Fruit fly (Drosophila melanogaster) whole organism, embryonic: ENCODE measurements around the gene Est-Q.

Experiments
- C15 ChIP-seq: fragments of 200-800 bp; sonication (Bioruptor generic); IDR thresholded peaks from 3 replicates; pipeline ENCODE4 v1.3.6; 2022; ENCODE audit warnings: missing biosample characterization, missing genetic modification characterization
- CG10959 ChIP-seq: fragments of 200-800 bp; sonication (Bioruptor generic); IDR thresholded peaks from 2 replicates; pipeline ENCODE4 v1.3.6; 2022; ENCODE audit warnings: missing biosample characterization, missing genetic modification characterization
- CG11504 ChIP-seq: fragments of 200-800 bp; sonication (Bioruptor generic); optimal IDR thresholded peaks from 3 replicates; lab custom pipeline; 2019; ENCODE audit warnings: missing biosample characterization, mild to moderate bottlenecking, missing genetic modification characterization, moderate library complexity
- CG13624 ChIP-seq: fragments of 200-800 bp; sonication (Bioruptor generic); optimal IDR thresholded peaks from 2 replicates; lab custom pipeline; 2016; ENCODE audit warnings: missing biosample characterization, missing genetic modification characterization
- CG14667 ChIP-seq: fragments of 200-800 bp; sonication (Bioruptor generic); IDR thresholded peaks from 2 replicates; pipeline ENCODE4 v1.3.6; 2022; ENCODE audit warnings: missing biosample characterization, missing genetic modification characterization
- CG18011 ChIP-seq: fragments of 200-800 bp; sonication (Bioruptor generic); optimal IDR thresholded peaks from 2 replicates; lab custom pipeline; 2017; ENCODE audit warnings: missing biosample characterization, missing genetic modification characterization, mild to moderate bottlenecking, moderate library complexity, missing genotype
- CG2129 ChIP-seq: fragments of 200-800 bp; sonication (Bioruptor generic); IDR thresholded peaks from 2 replicates; pipeline ENCODE4 v1.3.6; 2022; ENCODE audit warnings: missing biosample characterization, missing genetic modification characterization; ENCODE audit not compliant: partially characterized antibody
- CG2889 ChIP-seq: fragments of 200-800 bp; sonication (Bioruptor generic); IDR thresholded peaks from 3 replicates; pipeline ENCODE4 v1.3.6; 2022; ENCODE audit warnings: missing biosample characterization, missing genetic modification characterization
- CG31365 ChIP-seq: fragments of 200-800 bp; sonication (Bioruptor generic); optimal IDR thresholded peaks from 2 replicates; lab custom pipeline; 2018; ENCODE audit warnings: missing biosample characterization, mild to moderate bottlenecking, missing genetic modification characterization
- CG6813 ChIP-seq: fragments of 200-800 bp; sonication (Bioruptor generic); optimal IDR thresholded peaks from 2 replicates; lab custom pipeline; 2017; ENCODE audit warnings: missing biosample characterization, missing genetic modification characterization, mild to moderate bottlenecking, moderate library complexity, missing genetic modification reagents
- CG7372 ChIP-seq: fragments of 200-800 bp; sonication (Bioruptor generic); IDR thresholded peaks from 2 replicates; pipeline ENCODE4 v1.3.6; 2022; ENCODE audit warnings: missing biosample characterization, missing genetic modification characterization
- Deaf1 ChIP-seq: fragments of 200-800 bp; optimal IDR thresholded peaks from 3 replicates; lab custom pipeline; 2019; ENCODE audit warnings: missing biosample characterization, mild to moderate bottlenecking, missing genetic modification characterization, moderate library complexity
- Gug ChIP-seq: fragments of 200-800 bp; sonication (Bioruptor generic); IDR thresholded peaks from 4 replicates; pipeline ENCODE4 v1.3.6; 2022; ENCODE audit warnings: missing biosample characterization, missing genetic modification characterization
- HLH54F ChIP-seq: fragments of 200-800 bp; sonication (Bioruptor generic); optimal IDR thresholded peaks from 3 replicates; lab custom pipeline; 2016; ENCODE audit warnings: missing biosample characterization, missing genetic modification characterization
- Hr3 ChIP-seq: fragments of 200-800 bp; sonication (Bioruptor generic); optimal IDR thresholded peaks from 3 replicates; lab custom pipeline; 2016; ENCODE audit warnings: missing biosample characterization, missing genetic modification characterization
- Hr51 ChIP-seq, 2 experiments: fragments of 200-800 bp; sonication (Bioruptor generic); optimal IDR thresholded peaks; 2 replicates in 1 of 2; 3 replicates in 1 of 2; lab custom pipeline; 2016 to 2018; ENCODE audit warnings: missing biosample characterization in 2 of 2, missing genetic modification characterization in 2 of 2, mild to moderate bottlenecking in 1 of 2, moderate library complexity in 1 of 2
- Lim3 ChIP-seq: fragments of 200-800 bp; sonication (Bioruptor generic); IDR thresholded peaks from 2 replicates; pipeline ENCODE4 v1.3.6; 2022; ENCODE audit warnings: missing biosample characterization, missing genetic modification characterization
- MTF-1 ChIP-seq: fragments of 200-800 bp; sonication (Bioruptor generic); optimal IDR thresholded peaks from 2 replicates; lab custom pipeline; 2018; ENCODE audit warnings: missing biosample characterization, mild to moderate bottlenecking, missing genetic modification characterization, borderline replicate concordance
- Rfx ChIP-seq: fragments of 200-800 bp; sonication (Bioruptor generic); IDR thresholded peaks from 2 replicates; pipeline ENCODE4 v1.3.6; 2022; ENCODE audit warnings: missing biosample characterization, missing genetic modification characterization
- Sin3A ChIP-seq: fragments of >200 bp; optimal IDR thresholded peaks from 2 replicates; lab custom pipeline; 2018
- Sox102F ChIP-seq: fragments of 200-800 bp; sonication (Bioruptor generic); optimal IDR thresholded peaks from 2 replicates; lab custom pipeline; 2018; ENCODE audit warnings: missing biosample characterization, mild to moderate bottlenecking, missing genetic modification characterization, moderate library complexity
- Spps ChIP-seq: fragments of 200-800 bp; sonication (Bioruptor generic); optimal IDR thresholded peaks from 2 replicates; lab custom pipeline; 2018; ENCODE audit warnings: missing biosample characterization, mild to moderate bottlenecking, missing genetic modification characterization
- Stat92E ChIP-seq, 3 experiments: fragments of >200 bp in 2 of 3; fragments of 200-800 bp in 1 of 3; sonication (Bioruptor generic) in 1 of 3; optimal IDR thresholded peaks; 2 replicates each; lab custom pipeline; 2017 to 2019; ENCODE audit warnings: missing biosample characterization in 3 of 3, missing genetic modification characterization in 3 of 3, mild to moderate bottlenecking in 1 of 3, moderate library complexity in 1 of 3
- YL-1 ChIP-seq: fragments of 200-800 bp; sonication (Bioruptor generic); optimal IDR thresholded peaks from 3 replicates; lab custom pipeline; 2017; ENCODE audit warnings: missing biosample characterization, mild to moderate bottlenecking, missing genetic modification characterization
- bab2 ChIP-seq: fragments of 200-800 bp; sonication (Bioruptor generic); optimal IDR thresholded peaks from 2 replicates; lab custom pipeline; 2016; ENCODE audit warnings: missing biosample characterization, missing genetic modification characterization
- bsh ChIP-seq, 2 experiments: fragments of 200-800 bp; sonication (Bioruptor generic); optimal IDR thresholded peaks; 2 replicates each; lab custom pipeline; 2017 to 2018; ENCODE audit warnings: mild to moderate bottlenecking in 2 of 2, missing biosample characterization in 2 of 2, missing genetic modification characterization in 2 of 2, moderate library complexity in 1 of 2
- chinmo ChIP-seq: fragments of 200-800 bp; sonication (Bioruptor generic); IDR thresholded peaks from 4 replicates; pipeline ENCODE4 v1.3.6; 2022; ENCODE audit warnings: missing biosample characterization, missing genetic modification characterization; ENCODE audit not compliant: partially characterized antibody
- danr ChIP-seq: fragments of 200-800 bp; sonication (Bioruptor generic); IDR thresholded peaks from 2 replicates; pipeline ENCODE4 v1.3.6; 2022; ENCODE audit warnings: missing biosample characterization, missing genetic modification characterization
- dimm ChIP-seq: fragments of 200-800 bp; sonication (Bioruptor generic); IDR thresholded peaks from 2 replicates; pipeline ENCODE4 v1.3.6; 2022; ENCODE audit warnings: missing biosample characterization, missing genetic modification characterization
- emc ChIP-seq: fragments of 200-800 bp; sonication (Bioruptor generic); optimal IDR thresholded peaks from 2 replicates; lab custom pipeline; 2016; ENCODE audit warnings: missing biosample characterization, missing genetic modification characterization
- en ChIP-seq: fragments of 200-800 bp; sonication (Bioruptor generic); optimal IDR thresholded peaks from 2 replicates; lab custom pipeline; 2016; ENCODE audit warnings: missing biosample characterization, missing genetic modification characterization
- fd3F ChIP-seq: fragments of 200-800 bp; sonication (Bioruptor generic); optimal IDR thresholded peaks from 2 replicates; lab custom pipeline; 2018; ENCODE audit warnings: missing biosample characterization, mild to moderate bottlenecking, missing genetic modification characterization, moderate library complexity
- fu2 ChIP-seq: fragments of 200-800 bp; sonication (Bioruptor generic); optimal IDR thresholded peaks from 2 replicates; lab custom pipeline; 2016; ENCODE audit warnings: missing biosample characterization, missing genetic modification characterization
- her ChIP-seq: fragments of 200-800 bp; sonication (Bioruptor generic); optimal IDR thresholded peaks from 2 replicates; lab custom pipeline; 2016; ENCODE audit warnings: missing biosample characterization, missing genetic modification characterization
- hth ChIP-seq: fragments of >200 bp; optimal IDR thresholded peaks from 2 replicates; lab custom pipeline; 2017; ENCODE audit warnings: inconsistent platforms
- ken ChIP-seq: fragments of 200-800 bp; sonication (Bioruptor generic); IDR thresholded peaks from 3 replicates; pipeline ENCODE4 v1.3.6; 2022; ENCODE audit warnings: missing biosample characterization, missing genetic modification characterization
- lbe ChIP-seq: fragments of 200-800 bp; sonication (Bioruptor generic); optimal IDR thresholded peaks from 2 replicates; lab custom pipeline; 2016; ENCODE audit warnings: missing biosample characterization, mild to moderate bottlenecking, missing genetic modification characterization
- lmd ChIP-seq: fragments of 200-800 bp; sonication (Bioruptor generic); IDR thresholded peaks from 2 replicates; pipeline ENCODE4 v1.3.6; 2022; ENCODE audit warnings: missing biosample characterization, missing genetic modification characterization
- mam ChIP-seq: fragments of 200-800 bp; sonication (Bioruptor generic); optimal IDR thresholded peaks from 3 replicates; lab custom pipeline; 2016; ENCODE audit warnings: missing biosample characterization, missing genetic modification characterization
- nom ChIP-seq: fragments of 200-800 bp; sonication (Bioruptor generic); optimal IDR thresholded peaks from 2 replicates; lab custom pipeline; 2017; ENCODE audit warnings: missing biosample characterization, missing genetic modification characterization, mild to moderate bottlenecking, moderate library complexity, missing genetic modification reagents
- oc ChIP-seq: fragments of 200-800 bp; sonication (Bioruptor generic); optimal IDR thresholded peaks from 2 replicates; lab custom pipeline; 2018; ENCODE audit warnings: missing biosample characterization, mild to moderate bottlenecking, missing genetic modification characterization, moderate library complexity
- pan ChIP-seq, 4 experiments: fragments of >200 bp in 3 of 4; fragments of 200-800 bp in 1 of 4; sonication (Bioruptor generic) in 1 of 4; optimal IDR thresholded peaks in 3 of 4; IDR thresholded peaks in 1 of 4; 2 replicates each; pipeline versions ENCODE4 v1.3.6 to Lab custom; 2017 to 2022; ENCODE audit warnings: missing biosample characterization in 2 of 4, missing genetic modification characterization in 2 of 4, mixed read lengths in 1 of 4
- pum ChIP-seq: fragments of 200-800 bp; sonication (Bioruptor generic); optimal IDR thresholded peaks from 2 replicates; lab custom pipeline; 2016; ENCODE audit warnings: missing biosample characterization, missing genetic modification characterization
- ro ChIP-seq: fragments of 200-800 bp; sonication (Bioruptor generic); IDR thresholded peaks from 2 replicates; pipeline ENCODE4 v1.3.6; 2022; ENCODE audit warnings: missing biosample characterization, missing genetic modification characterization
- sima ChIP-seq: fragments of 200-800 bp; sonication (Bioruptor generic); optimal IDR thresholded peaks from 2 replicates; lab custom pipeline; 2016; ENCODE audit warnings: missing biosample characterization, missing genetic modification characterization
- trh ChIP-seq: fragments of 200-800 bp; sonication (Bioruptor generic); optimal IDR thresholded peaks from 2 replicates; lab custom pipeline; 2016; ENCODE audit warnings: missing biosample characterization, missing genetic modification characterization
- vnd ChIP-seq: fragments of 200-800 bp; sonication (Bioruptor generic); IDR thresholded peaks from 3 replicates; pipeline ENCODE4 v1.3.6; 2022; ENCODE audit warnings: missing biosample characterization, missing genetic modification characterization; ENCODE audit not compliant: partially characterized antibody
- zen ChIP-seq: fragments of 200-800 bp; sonication (Bioruptor generic); optimal IDR thresholded peaks from 3 replicates; lab custom pipeline; 2018; ENCODE audit warnings: missing biosample characterization, mild to moderate bottlenecking, missing genetic modification characterization, moderate library complexity
- zen2 ChIP-seq: fragments of 200-800 bp; sonication (Bioruptor generic); IDR thresholded peaks from 3 replicates; pipeline ENCODE4 v1.3.6; 2022; ENCODE audit warnings: missing biosample characterization, missing genetic modification characterization; ENCODE audit not compliant: partially characterized antibody

Gene Est-Q

DNA sequence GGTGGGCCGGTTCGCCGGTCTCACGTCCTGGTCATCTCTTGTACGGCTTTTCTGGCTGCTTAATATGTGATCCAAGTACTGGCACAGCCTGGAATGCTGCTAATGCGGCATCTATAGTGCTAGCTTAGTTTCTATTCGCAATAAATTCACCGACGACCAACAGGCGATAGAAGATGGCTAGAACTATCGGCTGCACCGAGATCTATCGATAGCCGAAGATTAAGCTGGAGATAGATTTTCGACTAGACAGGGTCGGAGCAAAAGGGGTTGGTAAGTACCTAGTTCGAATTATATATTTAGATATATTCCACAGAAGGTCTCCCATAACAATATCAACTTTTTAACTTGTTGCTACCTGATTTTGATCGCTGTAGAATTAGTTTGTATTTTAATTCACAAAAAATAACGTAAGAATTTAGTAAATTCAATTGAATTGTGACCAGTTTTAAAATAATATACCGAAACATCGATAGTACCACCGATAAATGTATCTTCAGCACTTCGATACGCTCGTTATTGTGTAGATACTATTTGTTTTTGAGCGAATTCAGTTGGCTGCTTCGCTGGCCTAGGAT, 6.2 kb downstream of the Est-Q start, which contains the start of the genes Glg1 and M6 (continued):
- peak; percentile 64 for TF ChIP-seq lmd (GFP tag; lab: Robert Waterston, UW)
- peak in 1 of 2 experiments; percentile 49 for TF ChIP-seq bsh (GFP tag; optimal IDR thresholded peaks at IDR 0.05; lab: Kevin White, UChicago)
- peak; percentile 55 to 62 for TF ChIP-seq Hr51 (GFP tag; optimal IDR thresholded peaks at IDR 0.05; lab: Kevin White, UChicago)
- no peak for TF ChIP-seq pan (optimal IDR thresholded peaks at IDR 0.05; lab: Kevin White, UChicago)
- peak in 1 of 2 experiments; percentile 43 for TF ChIP-seq pan (GFP tag; optimal IDR thresholded peaks at IDR 0.05 in 1 of 2, IDR thresholded peaks at IDR 0.05 in 1 of 2)
- no peak for TF ChIP-seq nom (GFP tag; lab: Kevin White, UChicago)
- peak; percentile 76 for TF ChIP-seq HLH54F (GFP tag; lab: Kevin White, UChicago)
- TF ChIP-seq CG11504: peak; percentile 81
- TF ChIP-seq Rfx: peak; percentile 85
- TF ChIP-seq CG7372 (GFP tag; lab: Robert Waterston, UW): peak; percentile 54; the same call in 1 of the 2 replicates
- peak; percentile 44 for TF ChIP-seq CG13624 (GFP tag; lab: Kevin White, UChicago)
- peak; percentile 79 for TF ChIP-seq Sin3A (lab: Kevin White, UChicago)
- peak; percentile 71 for TF ChIP-seq Hr3 (GFP tag; lab: Kevin White, UChicago)
- TF ChIP-seq trh (GFP tag; lab: Kevin White, UChicago): peak; percentile 23
- TF ChIP-seq CG2129 (GFP tag; lab: Robert Waterston, UW): peak; percentile 89
- peak; percentile 66 for TF ChIP-seq bab2 (GFP tag; lab: Kevin White, UChicago)
- no peak for TF ChIP-seq CG10959 (GFP tag; lab: Robert Waterston, UW)
- TF ChIP-seq danr (GFP tag; lab: Robert Waterston, UW): no peak
- TF ChIP-seq zen (tag; lab: Kevin White, UChicago): peak; percentile 72
- no peak for TF ChIP-seq Lim3 (GFP tag; lab: Robert Waterston, UW)
- peak; percentile 38 for TF ChIP-seq fd3F (GFP tag; lab: Kevin White, UChicago)
- TF ChIP-seq emc: peak; percentile 3
- peak; percentile 93; the same call in 3 of the 4 replicates for TF ChIP-seq chinmo (GFP tag; lab: Robert Waterston, UW)
- TF ChIP-seq C15 (GFP tag; lab: Robert Waterston, UW): 0 out of 3 replicates have a peak, but pooled peaks have one; percentile 29
- TF ChIP-seq mam (GFP tag; lab: Kevin White, UChicago): peak; percentile 81
- TF ChIP-seq en (GFP tag; lab: Kevin White, UChicago): peak; percentile 15
- TF ChIP-seq CG18011: peak; percentile 44
- peak; percentile 59 for TF ChIP-seq Deaf1 (tag; lab: Kevin White, UChicago)
- TF ChIP-seq oc (tag; lab: Kevin White, UChicago): peak; percentile 82
- no peak for TF ChIP-seq ro (GFP tag; lab: Robert Waterston, UW)
- TF ChIP-seq vnd (GFP tag; lab: Robert Waterston, UW): peak; percentile 93
- TF ChIP-seq YL-1 (GFP tag; lab: Kevin White, UChicago): peak; percentile 78
- no peak for TF ChIP-seq CG31365
- TF ChIP-seq CG2889: no peak
- TF ChIP-seq CG6813 (GFP tag; lab: Kevin White, UChicago): no peak
- peak; percentile 51 for TF ChIP-seq fu2 (GFP tag; lab: Kevin White, UChicago)
- TF ChIP-seq Gug (GFP tag; lab: Robert Waterston, UW): peak; percentile 66; the same call in 3 of the 4 replicates
- no peak for TF ChIP-seq hth (lab: Kevin White, UChicago)
- TF ChIP-seq pum (GFP tag; lab: Kevin White, UChicago): peak; percentile 69
- no peak for TF ChIP-seq sima (GFP tag; lab: Kevin White, UChicago)
- no peak for TF ChIP-seq ken (GFP tag; lab: Robert Waterston, UW)
- peak in 1 of 3 experiments; percentile 53 for TF ChIP-seq Stat92E (GFP tag; optimal IDR thresholded peaks at IDR 0.05; lab: Kevin White, UChicago)
- no peak for TF ChIP-seq MTF-1
- TF ChIP-seq Spps (tag; lab: Kevin White, UChicago): peak; percentile 35
- peak; percentile 15; the same call in 1 of the 2 replicates for TF ChIP-seq CG14667 (GFP tag; lab: Robert Waterston, UW)
- TF ChIP-seq her (GFP tag; lab: Kevin White, UChicago): no peak
- peak; percentile 60 for TF ChIP-seq Sox102F (GFP tag; lab: Kevin White, UChicago)
- TF ChIP-seq dimm (GFP tag; lab: Robert Waterston, UW): no peak
- peak; percentile 59 for TF ChIP-seq lbe (GFP tag; lab: Kevin White, UChicago)
- TF ChIP-seq zen2 (GFP tag; lab: Robert Waterston, UW): peak; percentile 74
